Worm (Caenorhabditis elegans) whole organism, midembryonic: ENCODE results near the gene F22E12.1.

Experiments used
- T22C8.4 ChIP-seq: fragments of 200-800 bp; sonication (Bioruptor generic); IDR thresholded peaks from 2 replicates; pipeline ENCODE4 v1.3.6; 2022; ENCODE audit warnings: missing genetic modification characterization, missing compliant biosample characterization
- cog-1 ChIP-seq: sonication (generic microtip); optimal IDR thresholded peaks from 2 replicates; lab custom pipeline; 2016; ENCODE audit warnings: missing genetic modification characterization, missing compliant biosample characterization
- flt-1 ChIP-seq: fragments of 200-800 bp; sonication (Bioruptor generic); IDR thresholded peaks from 2 replicates; pipeline ENCODE4 v1.3.6; 2022; ENCODE audit warnings: missing genetic modification characterization, missing compliant biosample characterization
- klf-2 ChIP-seq: fragments of 200-800 bp; sonication (Bioruptor generic); conservative IDR thresholded peaks from 2 replicates; pipeline ENCODE4 v1.3.6; 2022; ENCODE audit warnings: missing genetic modification reagents, missing genetic modification characterization, missing compliant biosample characterization
- med-1 ChIP-seq: sonication (generic microtip); optimal IDR thresholded peaks from 2 replicates; lab custom pipeline; 2017; ENCODE audit warnings: missing genetic modification characterization, mild to moderate bottlenecking, missing compliant biosample characterization, antibody characterized with exemption, missing genetic modification reagents; ENCODE audit not compliant: insufficient read depth
- ref-1 ChIP-seq: fragments of 200-800 bp; sonication (Bioruptor generic); conservative IDR thresholded peaks from 2 replicates; pipeline ENCODE4 v1.3.6; 2022; ENCODE audit warnings: missing genetic modification reagents, missing genetic modification characterization, missing compliant biosample characterization
- tab-1 ChIP-seq: fragments of 200-800 bp; sonication (Bioruptor generic); IDR thresholded peaks from 2 replicates; pipeline ENCODE4 v1.3.6; 2022; ENCODE audit warnings: missing genetic modification characterization, missing compliant biosample characterization
- ztf-23 ChIP-seq: fragments of 200-800 bp; sonication (Bioruptor generic); IDR thresholded peaks from 2 replicates; pipeline ENCODE4 v1.3.6; 2022; ENCODE audit warnings: missing genetic modification reagents, missing genetic modification characterization, missing compliant biosample characterization
- ztf-29 ChIP-seq: fragments of 200-800 bp; sonication (Bioruptor generic); IDR thresholded peaks from 2 replicates; pipeline ENCODE4 v1.3.6; 2022; ENCODE audit warnings: missing genetic modification reagents, missing genetic modification characterization, missing compliant biosample characterization

F22E12.1 gene

DNA sequence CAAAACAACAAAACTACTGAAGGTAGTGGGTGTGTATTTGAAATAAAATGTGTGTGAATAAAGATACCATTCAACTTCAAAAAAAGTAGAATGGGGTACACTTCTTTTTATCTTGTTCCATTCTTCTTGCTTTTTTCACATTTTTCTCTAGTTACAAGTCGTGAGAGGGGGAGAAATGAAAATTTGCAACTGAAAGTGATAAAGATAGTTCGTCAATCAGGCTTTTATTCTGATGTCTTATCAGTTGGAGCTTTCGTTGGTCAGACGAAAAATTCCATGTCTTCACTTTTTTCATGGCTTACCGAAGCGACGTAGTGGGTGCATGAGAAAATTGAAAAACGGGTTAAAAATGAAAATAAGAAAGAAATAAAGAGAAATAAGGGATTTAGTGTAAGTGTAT lies 23.4 kb downstream of the F22E12.1 start, which contains the start of gene Y32F6A.4:
Y32F6A.4 (minus strand) TSS at position 347 of the 400 bp plus-strand sequence.
- TF ChIP-seq med-1 (GFP tag; lab: Kevin White, UChicago), result no peak
- TF ChIP-seq flt-1 (GFP tag; lab: Robert Waterston, UW), result no peak
- no peak for TF ChIP-seq ref-1 (GFP tag; lab: Robert Waterston, UW)

DNA sequence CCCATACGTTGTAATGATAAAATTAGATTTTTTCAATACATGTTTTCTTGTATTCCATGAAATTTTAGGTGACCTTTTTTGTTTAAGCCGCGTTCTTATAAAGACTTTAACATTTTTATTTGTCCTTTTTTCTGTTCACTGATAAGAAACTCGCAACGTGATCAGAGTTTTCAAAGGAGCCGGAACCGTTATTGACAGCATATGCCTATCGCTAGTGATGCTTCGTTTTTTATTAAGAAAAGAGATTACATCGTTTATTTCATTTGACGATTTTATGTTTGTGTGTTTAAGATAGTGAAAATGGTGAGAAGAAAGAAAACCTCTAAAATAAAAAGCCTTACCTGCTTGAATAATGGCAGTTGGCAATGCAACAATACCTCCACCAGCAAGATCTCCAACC lies 24.5 kb downstream of the F22E12.1 start:
- TF ChIP-seq ztf-23, result no peak
- TF ChIP-seq med-1 (GFP tag; lab: Kevin White, UChicago), result no peak
- no peak for TF ChIP-seq T22C8.4 (GFP tag; lab: Robert Waterston, UW)
- no peak for TF ChIP-seq cog-1 (tag; lab: Kevin White, UChicago)
- no peak for TF ChIP-seq klf-2 (GFP tag; lab: Robert Waterston, UW)
- TF ChIP-seq ref-1 (GFP tag; lab: Robert Waterston, UW), result no peak
- TF ChIP-seq ztf-29 (GFP tag; lab: Robert Waterston, UW), result no peak
- TF ChIP-seq tab-1 (GFP tag; lab: Robert Waterston, UW), result no peak

DNA sequence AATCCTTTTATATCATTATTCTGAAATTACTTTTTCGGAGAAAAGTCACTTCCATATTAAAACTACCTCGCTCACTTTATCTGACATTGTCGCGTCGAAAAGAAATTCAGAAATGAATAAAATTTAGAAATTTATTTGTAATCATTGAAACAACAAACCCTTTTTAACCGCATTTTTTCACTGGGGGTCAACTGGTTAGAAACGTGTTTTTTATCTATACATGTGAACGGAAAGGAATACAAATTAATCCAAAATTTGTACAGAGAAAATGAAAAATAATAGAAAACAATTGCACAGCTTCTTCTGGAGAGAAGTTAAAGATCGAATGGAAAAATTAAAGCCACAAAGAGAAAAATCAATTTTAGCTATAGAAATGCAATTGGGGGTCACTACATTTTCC lies 28.5 kb downstream of the F22E12.1 start, which contains the start of gene tag-314:
tag-314 (minus strand) TSS at position 101 of the 400 bp plus-strand sequence.
- TF ChIP-seq T22C8.4 (GFP tag; lab: Robert Waterston, UW) (no peak), flt-1 (GFP tag; lab: Robert Waterston, UW) (no peak), cog-1 (tag; lab: Kevin White, UChicago) (no peak), tab-1 (GFP tag; lab: Robert Waterston, UW) (no peak)

DNA sequence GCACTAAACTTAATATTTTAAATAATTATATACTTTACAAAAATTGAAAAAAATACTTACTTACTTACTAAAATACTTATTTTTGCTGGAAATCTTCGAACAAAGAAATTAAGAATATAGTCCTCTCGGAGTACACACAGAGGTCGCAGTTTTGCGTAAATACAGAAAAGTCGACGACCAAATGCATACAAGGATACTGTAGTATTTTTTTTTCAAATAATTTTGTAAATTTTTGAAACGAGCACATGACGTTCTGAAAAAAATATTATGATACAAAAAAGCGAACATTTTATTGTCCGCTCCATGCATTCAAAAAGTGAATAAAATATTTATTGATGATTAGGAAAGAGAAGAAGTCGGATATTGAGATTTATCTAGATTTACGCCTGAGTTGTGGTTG lies 30.9 kb downstream of the F22E12.1 start, which contains the start of gene apc-10:
apc-10 (minus strand) TSS at position 101 of the 400 bp plus-strand sequence.
- no peak for TF ChIP-seq flt-1 (GFP tag; lab: Robert Waterston, UW)
- TF ChIP-seq ref-1 (GFP tag; lab: Robert Waterston, UW), result no peak
- TF ChIP-seq med-1 (GFP tag; lab: Kevin White, UChicago), result no peak
- TF ChIP-seq ztf-29 (GFP tag; lab: Robert Waterston, UW), result no peak
- no peak for TF ChIP-seq ztf-23
- TF ChIP-seq klf-2 (GFP tag; lab: Robert Waterston, UW), result no peak
- TF ChIP-seq tab-1 (GFP tag; lab: Robert Waterston, UW), result no peak
- no peak for TF ChIP-seq T22C8.4 (GFP tag; lab: Robert Waterston, UW)
- TF ChIP-seq cog-1 (tag; lab: Kevin White, UChicago), result no peak

DNA sequence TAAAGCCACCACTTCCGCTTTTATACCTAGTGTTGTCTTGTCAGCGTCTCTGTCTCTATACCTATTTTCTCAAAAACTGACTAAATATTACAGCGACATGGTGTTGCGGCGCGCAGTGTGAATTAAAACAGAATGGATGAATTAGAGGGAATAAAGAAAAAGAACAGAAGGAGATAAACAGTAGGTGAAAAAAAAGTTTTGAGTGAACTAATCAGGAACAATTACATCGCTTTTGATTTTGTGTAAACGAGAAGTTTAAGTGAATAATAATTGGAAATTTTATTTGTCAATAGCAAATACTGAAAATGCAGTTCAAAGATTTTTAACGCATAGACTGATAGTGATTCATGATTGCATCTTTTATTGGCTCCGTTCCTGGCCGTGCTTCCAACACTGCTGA lies 32.0 kb downstream of the F22E12.1 start, which contains the start of gene col-12:
col-12 (minus strand) TSS at position 101 of the 400 bp plus-strand sequence.
- TF ChIP-seq ref-1 (GFP tag; lab: Robert Waterston, UW) (no peak), ztf-23 (no peak), tab-1 (GFP tag; lab: Robert Waterston, UW) (no peak), cog-1 (tag; lab: Kevin White, UChicago) (no peak), med-1 (GFP tag; lab: Kevin White, UChicago) (no peak), klf-2 (GFP tag; lab: Robert Waterston, UW) (no peak), flt-1 (GFP tag; lab: Robert Waterston, UW) (no peak), T22C8.4 (GFP tag; lab: Robert Waterston, UW) (no peak), ztf-29 (GFP tag; lab: Robert Waterston, UW) (no peak)

DNA sequence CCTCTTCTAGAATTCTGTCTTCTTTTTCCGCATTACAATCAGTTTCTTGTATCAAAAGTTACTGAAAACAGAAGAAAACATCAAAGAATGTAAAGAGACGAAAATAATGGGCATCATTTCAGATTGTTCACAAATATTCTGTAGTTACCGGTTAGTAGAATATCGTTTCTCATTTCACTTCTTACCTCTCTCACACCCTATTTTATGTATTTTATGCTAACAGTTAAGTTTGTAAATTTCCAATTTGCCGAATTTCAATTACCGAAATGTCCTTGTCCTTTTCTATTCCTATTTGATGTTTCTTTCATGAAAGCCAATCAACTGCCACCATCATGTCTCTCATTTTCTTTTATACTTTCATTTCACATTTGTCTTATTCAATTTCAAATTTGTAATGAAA lies 33.6 kb downstream of the F22E12.1 start:
- TF ChIP-seq ztf-23 (no peak), med-1 (GFP tag; lab: Kevin White, UChicago) (no peak), ztf-29 (GFP tag; lab: Robert Waterston, UW) (no peak), cog-1 (tag; lab: Kevin White, UChicago) (no peak), T22C8.4 (GFP tag; lab: Robert Waterston, UW) (no peak), tab-1 (GFP tag; lab: Robert Waterston, UW) (no peak), ref-1 (GFP tag; lab: Robert Waterston, UW) (no peak), flt-1 (GFP tag; lab: Robert Waterston, UW) (no peak), klf-2 (GFP tag; lab: Robert Waterston, UW) (no peak)

DNA sequence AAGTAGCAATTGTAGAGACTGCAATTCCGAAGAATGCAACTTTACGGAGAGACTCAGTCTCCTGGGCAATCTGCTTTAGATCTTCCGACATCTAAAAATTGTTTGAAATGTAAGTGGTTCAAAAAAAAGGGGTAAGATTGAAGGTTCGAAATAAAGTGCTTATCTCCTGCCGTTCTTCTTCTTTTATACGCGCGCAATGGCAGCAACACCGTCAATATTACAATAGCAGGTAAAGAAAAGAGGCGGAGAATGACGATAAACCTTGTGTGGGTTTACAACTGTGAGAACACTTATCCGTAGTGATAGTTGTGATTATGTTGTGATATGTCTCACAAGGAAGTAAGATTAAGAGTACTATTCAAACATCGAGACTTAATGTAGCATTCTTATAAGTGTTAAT lies 35.3 kb downstream of the F22E12.1 start, which contains the start of gene col-13:
col-13 (minus strand) TSS at position 101 of the 400 bp plus-strand sequence.
- TF ChIP-seq klf-2 (GFP tag; lab: Robert Waterston, UW) (no peak), cog-1 (tag; lab: Kevin White, UChicago) (no peak), ztf-29 (GFP tag; lab: Robert Waterston, UW) (no peak), med-1 (GFP tag; lab: Kevin White, UChicago) (no peak), ref-1 (GFP tag; lab: Robert Waterston, UW) (no peak), flt-1 (GFP tag; lab: Robert Waterston, UW) (no peak), tab-1 (GFP tag; lab: Robert Waterston, UW) (no peak), ztf-23 (no peak), T22C8.4 (GFP tag; lab: Robert Waterston, UW) (no peak)

DNA sequence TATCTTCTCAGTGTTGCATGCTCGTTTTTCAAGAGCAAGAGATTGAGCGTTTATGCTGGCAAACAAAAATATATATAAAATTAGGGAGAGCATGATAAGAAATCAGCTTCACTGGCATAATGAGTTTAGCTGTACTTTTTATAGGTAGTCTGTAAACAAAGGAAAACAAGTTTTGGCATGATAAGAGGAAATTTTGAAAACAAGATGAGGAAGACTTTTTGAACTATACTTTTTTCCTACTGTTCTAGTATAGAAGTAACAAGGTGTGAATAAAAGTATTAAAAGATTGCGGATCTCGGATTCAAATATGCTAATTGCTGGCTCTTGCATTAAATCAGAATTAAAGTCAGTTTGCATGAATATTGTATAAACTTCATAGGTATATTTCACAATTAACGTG lies 38.2 kb downstream of the F22E12.1 start, which contains the start of gene F15H10.5:
F15H10.5 (minus strand) TSS at position 101 of the 400 bp plus-strand sequence.
- TF ChIP-seq med-1 (GFP tag; lab: Kevin White, UChicago) (no peak), ztf-23 (no peak), ref-1 (GFP tag; lab: Robert Waterston, UW) (no peak), T22C8.4 (GFP tag; lab: Robert Waterston, UW) (no peak), ztf-29 (GFP tag; lab: Robert Waterston, UW) (no peak), klf-2 (GFP tag; lab: Robert Waterston, UW) (no peak), flt-1 (GFP tag; lab: Robert Waterston, UW) (no peak), cog-1 (tag; lab: Kevin White, UChicago) (no peak), tab-1 (GFP tag; lab: Robert Waterston, UW) (no peak)

DNA sequence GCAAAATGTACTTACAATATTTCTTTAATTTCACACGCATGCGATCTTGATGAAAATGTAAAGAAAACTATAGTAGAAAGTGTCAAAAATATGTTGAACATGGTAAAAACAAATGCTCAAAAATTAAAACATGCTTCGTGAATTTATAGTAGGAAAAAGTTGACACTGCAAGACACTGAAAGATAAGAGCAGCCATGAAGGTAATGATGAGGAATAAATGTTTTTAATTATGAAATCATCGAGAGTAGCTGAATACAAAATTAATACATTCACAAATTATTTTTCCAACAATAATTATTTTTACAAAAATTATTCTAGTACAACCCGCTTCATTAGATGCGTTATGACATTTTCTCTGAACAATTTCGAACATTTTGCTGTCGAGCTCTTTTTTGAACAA lies 40.2 kb downstream of the F22E12.1 start, which contains the start of gene F15H10.10:
F15H10.10 (minus strand) TSS at position 101 of the 400 bp plus-strand sequence.
- TF ChIP-seq cog-1 (tag; lab: Kevin White, UChicago) (no peak), ztf-23 (no peak), flt-1 (GFP tag; lab: Robert Waterston, UW) (no peak), ztf-29 (GFP tag; lab: Robert Waterston, UW) (no peak), tab-1 (GFP tag; lab: Robert Waterston, UW) (no peak), ref-1 (GFP tag; lab: Robert Waterston, UW) (no peak), med-1 (GFP tag; lab: Kevin White, UChicago) (no peak)
